Fruit fly (Drosophila melanogaster): Measurements from ENCODE around the gene ogre.

Gene ogre

DNA sequence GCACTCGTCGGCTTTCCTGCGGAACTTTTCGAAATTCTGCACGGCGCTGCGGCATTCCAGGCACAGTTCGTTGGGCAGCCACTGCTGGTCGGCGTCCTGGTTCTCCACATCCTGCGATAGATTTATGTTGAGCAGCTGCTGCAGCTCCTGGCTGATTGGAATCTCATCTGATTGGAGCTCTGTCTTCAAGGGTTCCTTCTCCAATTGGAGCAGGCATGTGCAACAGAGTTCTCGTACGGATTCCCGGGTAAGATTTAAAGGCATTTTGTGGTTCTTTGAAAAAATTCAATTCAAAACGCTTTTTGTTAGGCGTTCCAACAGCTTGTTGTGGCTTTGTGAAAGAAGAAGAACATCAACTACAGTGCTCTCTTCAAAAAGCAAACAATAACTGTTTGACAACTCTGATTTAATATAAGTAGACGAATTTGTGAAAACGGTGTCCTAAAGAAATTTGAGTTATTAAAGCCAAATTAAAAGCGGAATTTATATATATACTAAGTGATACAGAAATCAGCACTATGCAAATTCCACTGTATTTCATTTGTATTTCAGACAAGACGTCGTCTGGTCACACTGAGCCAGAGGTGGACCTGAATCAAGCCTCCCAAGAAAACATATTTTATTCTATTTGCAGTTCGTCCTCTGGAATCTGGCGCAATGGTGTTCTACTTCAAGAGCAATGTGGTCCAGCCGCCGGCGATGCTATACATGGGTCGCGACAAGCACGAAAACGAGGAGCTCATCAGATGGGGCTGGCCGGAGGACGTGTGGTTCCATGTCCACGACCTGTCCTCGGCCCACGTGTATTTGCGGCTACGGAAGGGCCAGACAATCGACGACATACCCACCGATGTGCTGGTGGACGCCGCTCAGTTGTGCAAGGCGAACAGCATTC lies 22.4 kb upstream of the ogre start, which contains the start of the genes CG3032 and CG4593 (continued):
- TF ChIP-seq Opbp (GFP tag; IDR thresholded peaks at IDR 0.05; ENCODE audit: partially characterized antibody) (no peak), Oli (tag; optimal IDR thresholded peaks at IDR 0.05) (peak; percentile 75), CG8290 (GFP tag; optimal IDR thresholded peaks at IDR 0.05) (peak; percentile 41), CG8290 (tag; optimal IDR thresholded peaks at IDR 0.05) (peak in 1 of 2 experiments; percentile 82), CG11093 (GFP tag; IDR thresholded peaks at IDR 0.05) (peak; percentile 87), CG14014 (GFP tag; IDR thresholded peaks at IDR 0.05) (peak; percentile 89), sr (GFP tag; IDR thresholded peaks at IDR 0.05) (0 out of 3 replicates have a peak, but pooled peaks have one; percentile 27), TFAM (GFP tag; optimal IDR thresholded peaks at IDR 0.05) (no peak), run (tag; optimal IDR thresholded peaks at IDR 0.05) (peak; percentile 57), E2f1 (GFP tag; IDR thresholded peaks at IDR 0.05) (peak; percentile 90), CG9932 (GFP tag; IDR thresholded peaks at IDR 0.05) (peak; percentile 93), dmrt99B (tag; optimal IDR thresholded peaks at IDR 0.05) (peak; percentile 80), CG9727 (GFP tag; optimal IDR thresholded peaks at IDR 0.05) (peak; percentile 70), p53 (GFP tag; optimal IDR thresholded peaks at IDR 0.05) (no peak), Doc3 (GFP tag; IDR thresholded peaks at IDR 0.05; ENCODE audit: partially characterized antibody) (no peak), CG10431 (GFP tag; optimal IDR thresholded peaks at IDR 0.05) (no peak), CrebB (tag; optimal IDR thresholded peaks at IDR 0.05) (peak; percentile 65), eve (GFP tag; optimal IDR thresholded peaks at IDR 0.05) (no peak), ato (GFP tag; IDR thresholded peaks at IDR 0.05; ENCODE audit: partially characterized antibody) (no peak), Hr78 (GFP tag; optimal IDR thresholded peaks at IDR 0.05) (no peak), Elba2 (GFP tag; optimal IDR thresholded peaks at IDR 0.05) (no peak), CG18011 (GFP tag; optimal IDR thresholded peaks at IDR 0.05) (peak; percentile 79), nerfin-1 (tag; optimal IDR thresholded peaks at IDR 0.05) (peak; percentile 55), CG11504 (tag; optimal IDR thresholded peaks at IDR 0.05) (peak; percentile 75), CG15514 (GFP tag; optimal IDR thresholded peaks at IDR 0.05) (peak; percentile 79), trh (GFP tag; optimal IDR thresholded peaks at IDR 0.05) (peak; percentile 1), ase (GFP tag; IDR thresholded peaks at IDR 0.05) (peak; percentile 86), Antp (GFP tag; optimal IDR thresholded peaks at IDR 0.05) (peak; percentile 69), br (optimal IDR thresholded peaks at IDR 0.05) (no peak), CG8388 (GFP tag; optimal IDR thresholded peaks at IDR 0.05) (peak; percentile 61), CG43689 (GFP tag; IDR thresholded peaks at IDR 0.05) (peak; percentile 70), ERR (GFP tag; optimal IDR thresholded peaks at IDR 0.05) (peak; percentile 8), CG11085 (GFP tag; IDR thresholded peaks at IDR 0.05) (peak; percentile 92), wdn (GFP tag; IDR thresholded peaks at IDR 0.05) (peak; percentile 58; the same call in 1 of the 2 replicates), C15 (GFP tag; IDR thresholded peaks at IDR 0.05) (peak; percentile 73; the same call in 2 of the 3 replicates), YL-1 (GFP tag; optimal IDR thresholded peaks at IDR 0.05) (peak; percentile 27), CG9876 (GFP tag; optimal IDR thresholded peaks at IDR 0.05) (no peak), zen2 (GFP tag; IDR thresholded peaks at IDR 0.05; ENCODE audit: partially characterized antibody) (no peak), ham (GFP tag; IDR thresholded peaks at IDR 0.05) (no peak; the same call in 1 of the 2 replicates), D (optimal IDR thresholded peaks at IDR 0.05) (no peak), D (GFP tag; optimal IDR thresholded peaks at IDR 0.05) (peak; percentile 24), CG10267 (tag; optimal IDR thresholded peaks at IDR 0.05) (peak; percentile 67), gfzf (GFP tag; optimal IDR thresholded peaks at IDR 0.05) (peak; percentile 78), CoRest (tag; optimal IDR thresholded peaks at IDR 0.05) (peak; percentile 81), pita (GFP tag; optimal IDR thresholded peaks at IDR 0.05) (no peak), gro (GFP tag; optimal IDR thresholded peaks at IDR 0.05) (peak; percentile 72), yki (optimal IDR thresholded peaks at IDR 0.05) (no peak), CG2678 (tag; optimal IDR thresholded peaks at IDR 0.05) (peak; percentile 86), ab (GFP tag; optimal IDR thresholded peaks at IDR 0.05) (peak; percentile 42)

All from whole organism, embryonic.